Worm (Caenorhabditis elegans) whole organism, midembryonic: ENCODE results near the gene H04M03.12.

Source experiments
- T22C8.4 ChIP-seq: fragments of 200-800 bp; sonication (Bioruptor generic); IDR thresholded peaks from 2 replicates; pipeline ENCODE4 v1.3.6; 2022; ENCODE audit warnings: missing genetic modification characterization, missing compliant biosample characterization
- cog-1 ChIP-seq: sonication (generic microtip); optimal IDR thresholded peaks from 2 replicates; lab custom pipeline; 2016; ENCODE audit warnings: missing genetic modification characterization, missing compliant biosample characterization
- flt-1 ChIP-seq: fragments of 200-800 bp; sonication (Bioruptor generic); IDR thresholded peaks from 2 replicates; pipeline ENCODE4 v1.3.6; 2022; ENCODE audit warnings: missing genetic modification characterization, missing compliant biosample characterization
- klf-2 ChIP-seq: fragments of 200-800 bp; sonication (Bioruptor generic); conservative IDR thresholded peaks from 2 replicates; pipeline ENCODE4 v1.3.6; 2022; ENCODE audit warnings: missing genetic modification reagents, missing genetic modification characterization, missing compliant biosample characterization
- med-1 ChIP-seq: sonication (generic microtip); optimal IDR thresholded peaks from 2 replicates; lab custom pipeline; 2017; ENCODE audit warnings: missing genetic modification characterization, mild to moderate bottlenecking, missing compliant biosample characterization, antibody characterized with exemption, missing genetic modification reagents; ENCODE audit not compliant: insufficient read depth
- ref-1 ChIP-seq: fragments of 200-800 bp; sonication (Bioruptor generic); conservative IDR thresholded peaks from 2 replicates; pipeline ENCODE4 v1.3.6; 2022; ENCODE audit warnings: missing genetic modification reagents, missing genetic modification characterization, missing compliant biosample characterization
- tab-1 ChIP-seq: fragments of 200-800 bp; sonication (Bioruptor generic); IDR thresholded peaks from 2 replicates; pipeline ENCODE4 v1.3.6; 2022; ENCODE audit warnings: missing genetic modification characterization, missing compliant biosample characterization
- ztf-23 ChIP-seq: fragments of 200-800 bp; sonication (Bioruptor generic); IDR thresholded peaks from 2 replicates; pipeline ENCODE4 v1.3.6; 2022; ENCODE audit warnings: missing genetic modification reagents, missing genetic modification characterization, missing compliant biosample characterization
- ztf-29 ChIP-seq: fragments of 200-800 bp; sonication (Bioruptor generic); IDR thresholded peaks from 2 replicates; pipeline ENCODE4 v1.3.6; 2022; ENCODE audit warnings: missing genetic modification reagents, missing genetic modification characterization, missing compliant biosample characterization

H04M03.12 gene

ce11 chrIV:5859876-5860275 is 43.3 kb downstream of the H04M03.12 start, which contains the start of gene C06E7.4:
Gene C06E7.4 (minus strand): TSS chrIV:5859976.
- TF ChIP-seq tab-1 (GFP tag; lab: Robert Waterston, UW) (no peak), ztf-23 (GFP tag; lab: Robert Waterston, UW) (no peak)

DNA sequence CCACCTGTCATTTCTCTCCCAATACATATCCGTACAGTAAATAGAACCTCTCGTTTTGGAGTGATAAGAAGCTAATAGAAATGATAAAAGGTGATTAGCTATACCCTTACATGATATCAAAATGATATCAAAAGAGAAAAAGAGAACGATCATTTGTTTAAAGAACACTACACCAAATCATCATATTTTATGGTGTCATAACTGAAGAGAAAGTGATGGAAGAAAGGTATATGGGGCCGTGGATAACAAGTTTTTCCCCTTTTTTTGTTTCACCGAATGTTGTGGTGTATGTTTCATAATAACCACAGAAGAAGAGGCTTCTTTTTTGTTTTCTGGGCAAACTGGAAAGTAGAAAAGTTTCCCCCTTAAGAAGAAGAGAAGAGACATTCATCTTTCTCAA is 44.9 kb downstream of the H04M03.12 start:
- TF ChIP-seq ref-1 (GFP tag; lab: Robert Waterston, UW) (no peak), tab-1 (GFP tag; lab: Robert Waterston, UW) (no peak), ztf-29 (GFP tag; lab: Robert Waterston, UW) (no peak), T22C8.4 (GFP tag; lab: Robert Waterston, UW) (no peak), flt-1 (GFP tag; lab: Robert Waterston, UW) (no peak), klf-2 (GFP tag; lab: Robert Waterston, UW) (no peak), med-1 (no peak), cog-1 (no peak), ztf-23 (GFP tag; lab: Robert Waterston, UW) (no peak)

DNA sequence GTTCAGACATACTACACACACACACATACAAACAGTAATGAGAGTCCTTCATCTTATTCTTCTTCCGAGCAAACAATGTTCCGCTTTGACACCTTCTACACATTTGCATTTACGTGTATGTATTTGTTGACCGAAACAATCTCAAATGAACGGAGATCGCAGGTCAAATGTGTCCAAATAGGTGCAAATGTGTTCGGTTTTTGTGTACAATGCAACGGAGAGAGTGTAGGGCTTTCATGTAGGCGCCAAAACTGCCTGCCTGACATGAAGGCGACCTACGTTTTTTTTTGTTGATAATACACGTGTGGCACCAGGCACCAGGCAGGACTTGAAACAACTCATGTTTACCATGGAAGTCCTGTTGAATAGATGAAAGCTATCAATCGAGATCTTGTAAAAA is 46.2 kb downstream of the H04M03.12 start:
- no peak for TF ChIP-seq flt-1 (GFP tag; lab: Robert Waterston, UW)
- no peak for TF ChIP-seq ztf-23 (GFP tag; lab: Robert Waterston, UW)
- TF ChIP-seq T22C8.4 (GFP tag; lab: Robert Waterston, UW) = no peak
- TF ChIP-seq ztf-29 (GFP tag; lab: Robert Waterston, UW) = no peak
- no peak for TF ChIP-seq med-1
- no peak for TF ChIP-seq ref-1 (GFP tag; lab: Robert Waterston, UW)
- TF ChIP-seq klf-2 (GFP tag; lab: Robert Waterston, UW) = no peak
- TF ChIP-seq tab-1 (GFP tag; lab: Robert Waterston, UW) = no peak

ce11 chrIV:5855608-5856007 is 47.5 kb downstream of the H04M03.12 start:
- TF ChIP-seq klf-2 (GFP tag; lab: Robert Waterston, UW) = no peak
- TF ChIP-seq ref-1 (GFP tag; lab: Robert Waterston, UW) = no peak
- TF ChIP-seq med-1 = no peak
- TF ChIP-seq tab-1 (GFP tag; lab: Robert Waterston, UW) = no peak
- no peak for TF ChIP-seq flt-1 (GFP tag; lab: Robert Waterston, UW)
- no peak for TF ChIP-seq ztf-23 (GFP tag; lab: Robert Waterston, UW)
- no peak for TF ChIP-seq cog-1
- TF ChIP-seq ztf-29 (GFP tag; lab: Robert Waterston, UW) = no peak
- no peak for TF ChIP-seq T22C8.4 (GFP tag; lab: Robert Waterston, UW)

DNA sequence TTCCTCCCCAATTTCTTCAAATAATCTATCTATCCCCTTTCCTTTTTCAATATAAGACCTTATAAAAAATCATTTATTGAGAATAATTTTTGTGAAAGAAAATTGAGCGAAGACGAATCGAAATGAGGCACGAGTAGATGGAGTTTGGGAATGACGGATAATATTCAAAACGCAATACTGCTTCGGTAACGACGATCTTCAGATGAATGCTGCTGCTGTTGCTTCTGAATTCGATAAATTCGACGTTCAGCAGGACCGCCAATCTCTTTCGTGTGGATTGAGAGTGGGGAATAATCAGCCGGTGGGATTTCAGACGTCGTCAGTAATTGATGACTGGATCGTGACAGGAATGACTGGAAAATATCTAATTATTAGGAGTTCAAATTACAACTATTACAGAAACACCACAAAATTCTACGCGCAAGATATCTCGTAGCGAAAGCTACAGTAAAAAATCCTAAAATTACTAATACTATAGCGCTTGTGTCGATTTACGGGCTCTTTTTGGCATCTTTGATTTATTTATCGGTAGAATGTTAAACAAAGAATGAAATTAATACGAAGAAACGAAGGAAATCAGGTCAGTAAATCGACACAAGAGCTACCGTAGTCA is 52.3 kb downstream of the H04M03.12 start:
- no peak for TF ChIP-seq klf-2 (GFP tag; lab: Robert Waterston, UW)
- no peak for TF ChIP-seq ztf-23 (GFP tag; lab: Robert Waterston, UW)
- no peak for TF ChIP-seq ref-1 (GFP tag; lab: Robert Waterston, UW)
- TF ChIP-seq med-1 = no peak
- no peak for TF ChIP-seq ztf-29 (GFP tag; lab: Robert Waterston, UW)
- TF ChIP-seq flt-1 (GFP tag; lab: Robert Waterston, UW) = no peak
